Worm (Caenorhabditis elegans): ENCODE measurements around the gene F40G12.9.

DNA sequence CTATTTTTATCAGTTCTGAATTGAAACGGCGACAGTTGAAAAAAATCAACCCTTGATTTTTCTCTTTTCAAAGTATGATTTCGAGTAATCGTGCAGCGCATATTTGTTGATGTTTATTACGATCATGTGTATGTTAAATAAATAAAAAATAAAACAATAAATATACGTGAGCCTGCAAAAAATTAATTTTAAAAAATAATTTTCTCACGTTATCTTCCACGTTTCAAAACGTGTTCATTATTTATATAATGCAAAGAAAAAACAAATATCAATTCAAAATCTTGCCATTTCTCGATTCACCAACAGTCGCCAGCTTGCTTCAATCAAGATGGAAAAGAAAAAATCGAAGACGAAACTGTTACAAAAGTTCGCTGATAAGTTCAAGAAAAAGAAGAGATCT, 782 bp downstream of the F40G12.9 start, which contains the start of gene F40G12.10:
- TF ChIP-seq lsy-2 (tag; optimal IDR thresholded peaks at IDR 0.05) (no peak), ces-1 (GFP tag; optimal IDR thresholded peaks at IDR 0.05) (no peak)
